Worm (Caenorhabditis elegans) whole organism, L1 larva: ENCODE data around the gene K01A2.4.

Source experiments
- C04F5.9 ChIP-seq: sonication (generic microtip); optimal IDR thresholded peaks from 2 replicates; lab custom pipeline; 2016; ENCODE audit warnings: missing genetic modification characterization, missing compliant biosample characterization
- C16A3.4 ChIP-seq: fragments of 150-350 bp; optimal IDR thresholded peaks from 2 replicates; lab custom pipeline; 2014; ENCODE audit warnings: missing biosample characterization, missing genetic modification characterization
- C34B4.2 ChIP-seq: sonication (generic microtip); optimal IDR thresholded peaks from 2 replicates; lab custom pipeline; 2017; ENCODE audit warnings: mild to moderate bottlenecking, missing genetic modification characterization, missing compliant biosample characterization
- F16B12.6 ChIP-seq: fragments of 150-350 bp; optimal IDR thresholded peaks from 2 replicates; lab custom pipeline; 2014; ENCODE audit warnings: missing biosample characterization, missing genetic modification characterization
- aha-1 ChIP-seq: fragments of 150-350 bp; optimal IDR thresholded peaks from 2 replicates; lab custom pipeline; 2014; ENCODE audit warnings: missing biosample characterization, missing genetic modification characterization
- blmp-1 ChIP-seq: fragments of 150-350 bp; optimal IDR thresholded peaks from 2 replicates; lab custom pipeline; 2014; ENCODE audit warnings: missing biosample characterization, missing genetic modification characterization
- ceh-63 ChIP-seq: fragments of 200-800 bp; sonication (Bioruptor generic); optimal IDR thresholded peaks from 2 replicates; lab custom pipeline; 2018; ENCODE audit warnings: mild to moderate bottlenecking, missing genetic modification characterization, missing compliant biosample characterization
- ceh-8 ChIP-seq: fragments of 200-800 bp; sonication (Bioruptor generic); optimal IDR thresholded peaks from 2 replicates; lab custom pipeline; 2018; ENCODE audit warnings: mild to moderate bottlenecking, missing genetic modification characterization, moderate library complexity, missing compliant biosample characterization
- dsc-1 ChIP-seq: sonication (generic microtip); optimal IDR thresholded peaks from 2 replicates; lab custom pipeline; 2016; ENCODE audit warnings: mild to moderate bottlenecking, missing genetic modification characterization, missing compliant biosample characterization
- efl-1 ChIP-seq, 4 experiments: fragments of 150-350 bp; optimal IDR thresholded peaks in 3 of 4; peaks in 1 of 4; 1 replicate in 1 of 4; 2 replicates in 3 of 4; lab custom pipeline; 2014; ENCODE audit warnings: missing biosample characterization in 2 of 4, missing genetic modification characterization in 2 of 4, missing genetic modification reagents in 2 of 4
- elt-2 ChIP-seq: sonication (generic microtip); optimal IDR thresholded peaks from 2 replicates; lab custom pipeline; 2016; ENCODE audit warnings: missing genetic modification characterization, mild to moderate bottlenecking, inconsistent platforms, missing compliant biosample characterization, missing genetic modification reagents
- elt-3 ChIP-seq, 6 experiments: fragments of 150-350 bp in 1 of 6; sonication (generic microtip); optimal IDR thresholded peaks; 2 replicates each; lab custom pipeline; 2017 to 2018; ENCODE audit warnings: missing biosample characterization in 6 of 6, missing genetic modification characterization in 6 of 6, inconsistent platforms in 1 of 6
- fkh-4 ChIP-seq: sonication (generic microtip); optimal IDR thresholded peaks from 2 replicates; lab custom pipeline; 2016; ENCODE audit warnings: missing compliant biosample characterization, missing genetic modification characterization, borderline replicate concordance
- hpl-2 ChIP-seq: fragments of 150-350 bp; optimal IDR thresholded peaks from 2 replicates; lab custom pipeline; 2014; ENCODE audit warnings: missing biosample characterization, missing genetic modification reagents, missing genetic modification characterization
- lin-14 ChIP-seq: fragments of 200-800 bp; sonication (Bioruptor generic); optimal IDR thresholded peaks from 2 replicates; lab custom pipeline; 2018; ENCODE audit warnings: mild to moderate bottlenecking, missing genetic modification characterization, moderate library complexity, missing compliant biosample characterization
- lir-3 ChIP-seq: sonication (generic microtip); optimal IDR thresholded peaks from 2 replicates; lab custom pipeline; 2016; ENCODE audit warnings: mild to moderate bottlenecking, missing genetic modification characterization, moderate library complexity, missing compliant biosample characterization; ENCODE audit not compliant: poor library complexity
- lsy-2 ChIP-seq, 2 experiments: fragments of 150-350 bp; optimal IDR thresholded peaks; 2 replicates each; lab custom pipeline; 2014; ENCODE audit warnings: missing biosample characterization in 2 of 2, missing genetic modification characterization in 2 of 2
- mep-1 ChIP-seq: fragments of 150-350 bp; optimal IDR thresholded peaks from 2 replicates; lab custom pipeline; 2014; ENCODE audit warnings: missing biosample characterization, missing genetic modification characterization
- nhr-19 ChIP-seq: fragments of 200-800 bp; sonication (Bioruptor generic); conservative IDR thresholded peaks from 2 replicates; pipeline ENCODE4 v1.3.6; 2022; ENCODE audit warnings: missing genetic modification characterization, missing compliant biosample characterization
- nhr-47 ChIP-seq: sonication (generic microtip); optimal IDR thresholded peaks from 2 replicates; lab custom pipeline; 2016; ENCODE audit warnings: mild to moderate bottlenecking, missing genetic modification characterization, moderate library complexity, missing compliant biosample characterization
- nhr-71 ChIP-seq: sonication (generic microtip); optimal IDR thresholded peaks from 2 replicates; lab custom pipeline; 2016; ENCODE audit warnings: mild to moderate bottlenecking, missing genetic modification characterization, moderate library complexity, missing compliant biosample characterization
- nhr-84 ChIP-seq: sonication (generic microtip); optimal IDR thresholded peaks from 2 replicates; lab custom pipeline; 2017; ENCODE audit warnings: missing biosample characterization, missing genetic modification characterization
- nhr-85 ChIP-seq: sonication (generic microtip); peaks from one replicate; lab custom pipeline; 2016; ENCODE audit warnings: missing genetic modification characterization, inconsistent platforms, missing compliant biosample characterization
- nhr-90 ChIP-seq: sonication (generic microtip); optimal IDR thresholded peaks from 2 replicates; lab custom pipeline; 2016; ENCODE audit warnings: mild to moderate bottlenecking, missing genetic modification characterization, missing compliant biosample characterization; ENCODE audit not compliant: poor library complexity
- rnt-1 ChIP-seq: sonication (generic microtip); optimal IDR thresholded peaks from 2 replicates; lab custom pipeline; 2016; ENCODE audit warnings: mild to moderate bottlenecking, missing genetic modification characterization, moderate library complexity, missing compliant biosample characterization
- snu-23 ChIP-seq: sonication (generic microtip); optimal IDR thresholded peaks from 2 replicates; lab custom pipeline; 2016; ENCODE audit warnings: missing genetic modification characterization, missing compliant biosample characterization
- sup-37 ChIP-seq: fragments of 200-800 bp; sonication (Bioruptor generic); optimal IDR thresholded peaks from 2 replicates; lab custom pipeline; 2018; ENCODE audit warnings: mild to moderate bottlenecking, missing genetic modification characterization, missing compliant biosample characterization
- tbx-2 ChIP-seq: sonication (generic microtip); optimal IDR thresholded peaks from 2 replicates; lab custom pipeline; 2016; ENCODE audit warnings: missing genetic modification characterization, missing compliant biosample characterization
- unc-130 ChIP-seq: fragments of 150-350 bp; optimal IDR thresholded peaks from 2 replicates; lab custom pipeline; 2017; ENCODE audit warnings: missing biosample characterization, missing genetic modification characterization, inconsistent platforms
- unc-30 ChIP-seq: sonication (generic microtip); optimal IDR thresholded peaks from 2 replicates; lab custom pipeline; 2017; ENCODE audit warnings: missing biosample characterization, missing genetic modification characterization
- unc-62 ChIP-seq: fragments of 150-350 bp; optimal IDR thresholded peaks from 2 replicates; lab custom pipeline; 2014; ENCODE audit warnings: missing biosample characterization, missing genetic modification reagents, missing genetic modification characterization
- unc-98 ChIP-seq: fragments of 200-800 bp; sonication (Bioruptor generic); IDR thresholded peaks from 2 replicates; pipeline ENCODE4 v1.3.6; 2022; ENCODE audit warnings: missing genetic modification characterization, missing compliant biosample characterization
- vab-15 ChIP-seq: sonication (generic microtip); optimal IDR thresholded peaks from 2 replicates; lab custom pipeline; 2017; ENCODE audit warnings: missing genotype, mild to moderate bottlenecking, missing genetic modification characterization, missing compliant biosample characterization
- xbp-1 ChIP-seq: sonication (generic microtip); optimal IDR thresholded peaks from 2 replicates; lab custom pipeline; 2016; ENCODE audit warnings: missing genetic modification characterization, missing compliant biosample characterization
- zag-1 ChIP-seq: fragments of 150-350 bp; optimal IDR thresholded peaks from 2 replicates; lab custom pipeline; 2014; ENCODE audit warnings: missing biosample characterization, missing genetic modification characterization
- ztf-11 ChIP-seq, 2 experiments: sonication (generic microtip); optimal IDR thresholded peaks; 2 replicates each; lab custom pipeline; 2016 to 2017; ENCODE audit warnings: missing genetic modification characterization in 2 of 2, missing biosample characterization in 1 of 2, missing compliant biosample characterization in 1 of 2

The K01A2.4 gene

DNA sequence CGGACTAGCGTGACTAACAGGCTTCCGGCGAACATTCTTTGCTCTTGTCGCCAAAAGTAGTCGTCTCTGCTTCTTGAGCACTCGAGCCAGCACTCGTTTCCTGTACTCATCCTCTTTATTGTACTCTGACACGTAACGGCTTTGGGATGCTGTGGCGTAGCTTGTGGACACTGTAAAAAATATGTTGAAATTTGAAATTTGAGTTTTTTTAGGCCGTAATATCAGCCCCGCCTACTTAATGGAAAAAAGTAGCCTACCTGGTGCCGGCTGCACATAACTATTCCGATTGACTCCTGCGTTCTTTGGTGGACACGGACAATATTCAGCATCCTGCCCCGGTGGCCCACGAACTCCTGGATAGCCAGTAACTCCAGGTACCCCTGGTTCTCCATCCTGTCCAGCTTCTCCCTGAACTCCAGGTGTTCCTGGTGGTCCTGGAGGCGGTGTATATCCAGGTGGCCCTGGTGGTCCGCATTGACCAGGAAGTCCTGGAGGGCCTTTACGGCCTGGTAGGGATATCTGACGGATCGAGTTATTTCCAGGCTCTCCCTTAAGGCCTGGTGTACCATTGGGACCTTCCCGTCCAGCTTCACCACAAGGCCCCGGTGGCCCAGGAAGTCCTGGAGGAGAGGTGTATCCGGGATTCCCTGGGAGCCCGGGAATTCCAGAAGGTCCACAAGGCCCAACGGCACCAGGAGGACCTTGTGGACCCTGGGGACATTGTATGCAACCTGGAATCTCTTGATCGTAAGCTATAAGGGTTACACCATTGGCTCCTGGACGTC lies 3.1 kb upstream of the K01A2.4 start:
- TF ChIP-seq nhr-90, result no peak

- no peak for TF ChIP-seq unc-130 (tag; lab: Kevin White, UChicago)
- no peak for TF ChIP-seq ceh-63 (GFP tag; lab: Kevin White, UChicago)
- TF ChIP-seq efl-1 (optimal IDR thresholded peaks at IDR 0.05; lab: Kevin White, UChicago), result no peak
- peak in 1 of 2 experiments; percentile 17 for TF ChIP-seq efl-1 (GFP tag; optimal IDR thresholded peaks at IDR 0.05 in 1 of 2; lab: Kevin White, UChicago)
- TF ChIP-seq lir-3, result no peak
- no peak for TF ChIP-seq nhr-19 (GFP tag; lab: Robert Waterston, UW)
- no peak for TF ChIP-seq hpl-2
- TF ChIP-seq C04F5.9 (tag; lab: Kevin White, UChicago), result no peak
These were observed 1.6 kb upstream of the K01A2.4 start, which contains the start of gene col-69 for ce11 chrII:305645-306044. TSS of gene col-69 (minus strand) at chrII:305745.

DNA sequence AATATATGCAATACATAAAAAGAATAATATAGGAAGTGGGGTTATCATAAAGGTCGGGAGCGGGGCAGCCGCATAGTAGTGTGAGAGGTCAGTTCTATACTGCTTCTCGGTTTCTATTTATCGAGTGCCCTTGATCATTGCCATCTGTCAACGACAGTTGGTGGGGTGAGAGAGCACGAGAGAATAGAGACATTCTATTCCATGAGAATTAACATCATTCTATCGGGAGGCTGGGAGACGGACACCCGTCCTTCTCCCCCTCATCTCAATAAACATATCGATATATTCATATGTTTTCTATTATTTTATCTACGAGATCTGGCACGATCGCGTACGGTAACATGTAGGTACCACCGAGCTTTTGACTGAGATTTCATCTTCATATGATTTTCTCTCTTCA lies 4.9 kb downstream of the K01A2.4 start, which contains the start of gene mps-2:
mps-2 (minus strand) TSS at position 101 of the 400 bp plus-strand sequence.
- TF ChIP-seq dsc-1 (tag; lab: Kevin White, UChicago) (peak; percentile 46), nhr-71 (peak; percentile 8)

DNA sequence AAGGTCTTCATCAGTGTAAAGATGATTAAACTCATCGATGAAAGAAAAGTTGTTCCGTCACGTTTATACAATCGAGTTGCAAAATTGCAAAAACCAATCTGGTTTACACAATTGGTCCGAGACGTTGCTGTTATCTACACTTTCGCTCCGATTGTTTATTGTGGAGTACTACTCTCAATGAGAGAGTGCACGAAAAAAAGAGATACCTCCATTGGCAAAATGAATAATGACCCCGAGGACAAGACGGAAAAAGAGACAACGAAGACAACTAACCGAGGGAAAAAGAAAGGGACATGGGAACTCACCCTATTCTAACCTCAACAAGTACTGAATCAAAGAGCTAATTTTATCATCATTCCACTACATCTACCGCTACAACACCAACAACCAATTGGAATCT lies 6.3 kb downstream of the K01A2.4 start:
- TF ChIP-seq unc-98 (GFP tag; lab: Robert Waterston, UW), result no peak
- peak; percentile 76 for TF ChIP-seq lin-14 (GFP tag; lab: Kevin White, UChicago)
- TF ChIP-seq F16B12.6 (tag; lab: Kevin White, UChicago), result no peak
- TF ChIP-seq sup-37 (GFP tag; lab: Kevin White, UChicago), result no peak
- TF ChIP-seq xbp-1 (tag; lab: Kevin White, UChicago), result no peak
- TF ChIP-seq vab-15 (tag; lab: Kevin White, UChicago), result no peak
- TF ChIP-seq elt-2 (tag; lab: Kevin White, UChicago), result peak; percentile 57
- peak; percentile 4 for TF ChIP-seq dsc-1 (tag; lab: Kevin White, UChicago)
- no peak for TF ChIP-seq unc-30 (tag; lab: Kevin White, UChicago)
- peak in 1 of 2 experiments; percentile 29 for TF ChIP-seq lsy-2 (tag; optimal IDR thresholded peaks at IDR 0.05; lab: Kevin White, UChicago)
- no peak for TF ChIP-seq C34B4.2 (tag; lab: Kevin White, UChicago)
- TF ChIP-seq unc-62 (GFP tag; lab: Kevin White, UChicago), result no peak
- peak; percentile 10 for TF ChIP-seq nhr-71
- peak; percentile 53 for TF ChIP-seq nhr-85 (tag; lab: Kevin White, UChicago)
- no peak for TF ChIP-seq C16A3.4 (tag; lab: Kevin White, UChicago)
- no peak for TF ChIP-seq nhr-90
- no peak for TF ChIP-seq nhr-47 (tag; lab: Kevin White, UChicago)
- no peak for TF ChIP-seq zag-1 (tag; lab: Kevin White, UChicago)
- TF ChIP-seq tbx-2, result no peak
- no peak for TF ChIP-seq mep-1 (tag; lab: Kevin White, UChicago)
- peak; percentile 14 for TF ChIP-seq snu-23 (GFP tag; lab: Kevin White, UChicago)
- TF ChIP-seq efl-1 (optimal IDR thresholded peaks at IDR 0.05; lab: Kevin White, UChicago), result peak in 1 of 2 experiments; percentile 1
- no peak for TF ChIP-seq efl-1 (GFP tag; optimal IDR thresholded peaks at IDR 0.05 in 1 of 2; lab: Kevin White, UChicago)
- no peak for TF ChIP-seq aha-1 (tag; lab: Kevin White, UChicago)
- TF ChIP-seq nhr-84 (tag; lab: Kevin White, UChicago), result no peak
- TF ChIP-seq elt-3 (tag; optimal IDR thresholded peaks at IDR 0.05; lab: Kevin White, UChicago), result no peak
- TF ChIP-seq blmp-1 (tag; lab: Kevin White, UChicago), result peak; percentile 78
- TF ChIP-seq ceh-8, result no peak
- no peak for TF ChIP-seq ztf-11 (tag; optimal IDR thresholded peaks at IDR 0.05; lab: Kevin White, UChicago)
- TF ChIP-seq rnt-1 (tag; lab: Kevin White, UChicago), result peak; percentile 41
- TF ChIP-seq fkh-4 (tag; lab: Kevin White, UChicago), result no peak
- TF ChIP-seq, all 84 proteins: peak for 10
